Fruit fly (Drosophila melanogaster): ENCODE data around the gene FarO.

The FarO gene

DNA sequence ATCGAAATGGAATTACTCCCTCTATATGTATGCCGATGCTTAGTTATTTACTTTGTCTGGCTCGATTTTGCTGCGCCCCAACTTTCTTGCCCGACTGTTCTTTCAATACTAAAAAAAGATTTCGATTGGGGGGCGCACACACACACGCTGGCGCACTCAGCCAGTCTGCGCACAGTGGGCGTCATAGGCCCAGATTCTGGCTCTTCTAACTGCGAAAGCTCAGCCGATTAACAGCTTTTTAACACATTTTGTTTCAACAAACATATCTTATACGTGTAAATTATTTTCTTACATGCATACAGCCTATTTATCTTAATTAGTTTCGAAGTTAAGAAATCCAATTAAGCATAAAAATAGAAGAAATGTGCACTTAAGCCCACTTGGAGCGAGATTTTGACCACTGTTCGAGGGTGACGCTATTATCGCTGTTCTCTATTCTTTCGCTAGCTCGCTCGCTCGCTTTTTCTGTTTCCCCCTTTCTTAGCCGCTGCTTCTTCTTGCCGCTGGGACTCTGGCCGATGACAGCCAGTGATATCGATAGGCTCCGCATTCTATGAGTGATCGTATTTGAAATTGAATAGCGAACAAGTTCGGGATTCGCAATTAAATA, 18.6 kb upstream of the FarO start, which contains the start of gene Vinc (continued):
- peak; percentile 96 for TF ChIP-seq CG18599 (GFP tag; optimal IDR thresholded peaks at IDR 0.05)
- peak; percentile 52 for TF ChIP-seq Hey (tag; optimal IDR thresholded peaks at IDR 0.05)
- TF ChIP-seq CG3726 (GFP tag; IDR thresholded peaks at IDR 0.05) = no peak
- TF ChIP-seq aop (GFP tag; IDR thresholded peaks at IDR 0.05) = no peak
- peak; percentile 83 for TF ChIP-seq tup (GFP tag; optimal IDR thresholded peaks at IDR 0.05)
- peak; percentile 62 for TF ChIP-seq Nf-YB (GFP tag; optimal IDR thresholded peaks at IDR 0.05)
- TF ChIP-seq psq (GFP tag; optimal IDR thresholded peaks at IDR 0.05) = peak; percentile 88
- TF ChIP-seq NFAT (GFP tag; IDR thresholded peaks at IDR 0.05) = peak; percentile 80
- TF ChIP-seq Sry-β (GFP tag; optimal IDR thresholded peaks at IDR 0.05) = peak; percentile 53
- TF ChIP-seq Meics (GFP tag; optimal IDR thresholded peaks at IDR 0.05) = peak; percentile 95
- TF ChIP-seq CG2889 (GFP tag; IDR thresholded peaks at IDR 0.05) = peak; percentile 59; the same call in 2 of the 3 replicates
- peak; percentile 16 for TF ChIP-seq oc (tag; optimal IDR thresholded peaks at IDR 0.05)
- TF ChIP-seq CG8388 (GFP tag; optimal IDR thresholded peaks at IDR 0.05) = peak; percentile 49
- no peak for TF ChIP-seq CG15073 (GFP tag; optimal IDR thresholded peaks at IDR 0.05)
- peak; percentile 14 for TF ChIP-seq CG4617 (GFP tag; optimal IDR thresholded peaks at IDR 0.05; ENCODE audit: borderline replicate concordance)
- no peak for TF ChIP-seq chinmo (GFP tag; IDR thresholded peaks at IDR 0.05; ENCODE audit: partially characterized antibody)
- peak; percentile 80 for TF ChIP-seq eyg (GFP tag; optimal IDR thresholded peaks at IDR 0.05)
- TF ChIP-seq CoRest (tag; optimal IDR thresholded peaks at IDR 0.05) = peak; percentile 84
- TF ChIP-seq HLH4C (GFP tag; IDR thresholded peaks at IDR 0.05; ENCODE audit: partially characterized antibody) = peak; percentile 60
- peak; percentile 64; the same call in 1 of the 2 replicates for TF ChIP-seq MBD-R2 (GFP tag; IDR thresholded peaks at IDR 0.05)
- TF ChIP-seq ab (GFP tag; optimal IDR thresholded peaks at IDR 0.05) = peak; percentile 35
- no peak for TF ChIP-seq vnd (GFP tag; IDR thresholded peaks at IDR 0.05; ENCODE audit: partially characterized antibody)
- TF ChIP-seq Rfx (GFP tag; IDR thresholded peaks at IDR 0.05) = peak; percentile 94
- TF ChIP-seq CG13894 (tag; optimal IDR thresholded peaks at IDR 0.05) = peak; percentile 93
- peak; percentile 91 for TF ChIP-seq cwo (GFP tag; optimal IDR thresholded peaks at IDR 0.05)
- peak; percentile 42 for TF ChIP-seq CG9797 (GFP tag; optimal IDR thresholded peaks at IDR 0.05)
- peak; percentile 36 for TF ChIP-seq dm (GFP tag; optimal IDR thresholded peaks at IDR 0.05)
- TF ChIP-seq CG8765 (GFP tag; IDR thresholded peaks at IDR 0.05) = peak; percentile 50; the same call in 1 of the 2 replicates
- TF ChIP-seq CG8290 (GFP tag; optimal IDR thresholded peaks at IDR 0.05) = peak; percentile 57
- no peak for TF ChIP-seq CG8290 (tag; optimal IDR thresholded peaks at IDR 0.05)
- TF ChIP-seq CG13296 (GFP tag; optimal IDR thresholded peaks at IDR 0.05) = peak; percentile 96
- peak; percentile 52; the same call in 1 of the 2 replicates for TF ChIP-seq Awh (GFP tag; IDR thresholded peaks at IDR 0.05)
- no peak for TF ChIP-seq fd102C (GFP tag; optimal IDR thresholded peaks at IDR 0.05)
- peak; percentile 86 for TF ChIP-seq CG15269 (tag; optimal IDR thresholded peaks at IDR 0.05)
- no peak for TF ChIP-seq tio (GFP tag; optimal IDR thresholded peaks at IDR 0.05)
- TF ChIP-seq CG7786 (GFP tag; optimal IDR thresholded peaks at IDR 0.05) = peak; percentile 80
- peak; percentile 55 for TF ChIP-seq maf-S (GFP tag; optimal IDR thresholded peaks at IDR 0.05)
- peak; percentile 89 for TF ChIP-seq CG17829 (tag; optimal IDR thresholded peaks at IDR 0.05)
- peak; percentile 98 for TF ChIP-seq Med (GFP tag)
- TF ChIP-seq CG32772 (GFP tag; IDR thresholded peaks at IDR 0.05) = peak; percentile 78
- TF ChIP-seq CG11093 (GFP tag; IDR thresholded peaks at IDR 0.05) = peak; percentile 80
- peak; percentile 66 for TF ChIP-seq al (GFP tag; IDR thresholded peaks at IDR 0.05)
- TF ChIP-seq Spps (tag; optimal IDR thresholded peaks at IDR 0.05) = peak; percentile 74
- TF ChIP-seq CG4360 (GFP tag; IDR thresholded peaks at IDR 0.05) = no peak
- peak; percentile 13 for TF ChIP-seq stwl (tag; optimal IDR thresholded peaks at IDR 0.05)
- TF ChIP-seq Hr3 (GFP tag; optimal IDR thresholded peaks at IDR 0.05) = peak; percentile 62
- TF ChIP-seq CkIIα-i1 (GFP tag; IDR thresholded peaks at IDR 0.05) = 0 out of 2 replicates have a peak, but pooled peaks have one; percentile 46
- TF ChIP-seq gro (GFP tag; optimal IDR thresholded peaks at IDR 0.05) = peak; percentile 66
- peak; percentile 61 for TF ChIP-seq CG5953 (GFP tag; IDR thresholded peaks at IDR 0.05)
- TF ChIP-seq Hsf (GFP tag; optimal IDR thresholded peaks at IDR 0.05) = peak; percentile 57
